Fruit fly (Drosophila melanogaster) whole organism, wandering third instar larva: ENCODE results near the gene Cyp28c1.
A peak's percentile ranks its signal among the peaks of the same experiment; 100 is the strongest.

ENCODE experiments used
- Abd-B ChIP-seq: fragments of >200 bp; optimal IDR thresholded peaks from 2 replicates; lab custom pipeline; 2017; ENCODE audit warnings: missing biosample characterization, missing genetic modification characterization
- CG32264 ChIP-seq: fragments of 200-800 bp; sonication (Bioruptor generic); optimal IDR thresholded peaks from 2 replicates; lab custom pipeline; 2016; ENCODE audit warnings: missing biosample characterization, missing genetic modification characterization
- CG9705 ChIP-seq: fragments of 200-800 bp; sonication (Bioruptor generic); optimal IDR thresholded peaks from 2 replicates; lab custom pipeline; 2018; ENCODE audit warnings: missing biosample characterization, mild to moderate bottlenecking, missing genetic modification characterization
- CrebA ChIP-seq: fragments of 200-800 bp; sonication (Bioruptor generic); optimal IDR thresholded peaks from 2 replicates; lab custom pipeline; 2016; ENCODE audit warnings: missing biosample characterization, mild to moderate bottlenecking, missing genetic modification characterization, borderline replicate concordance
- Dfd ChIP-seq: fragments of >200 bp; optimal IDR thresholded peaks from 2 replicates; lab custom pipeline; 2017; ENCODE audit warnings: missing biosample characterization, missing genetic modification characterization
- Dif ChIP-seq: fragments of 200-275, 200-300 bp; sonication (Bioruptor generic); optimal IDR thresholded peaks from 2 replicates; lab custom pipeline; 2018; ENCODE audit warnings: missing biosample characterization, missing genetic modification characterization; ENCODE audit not compliant: partially characterized antibody
- GATAd ChIP-seq: sonication (Bioruptor generic); optimal IDR thresholded peaks from 2 replicates; lab custom pipeline; 2016; ENCODE audit warnings: missing biosample characterization, missing genetic modification characterization
- HLH106 ChIP-seq: fragments of 200-800 bp; optimal IDR thresholded peaks from 3 replicates; lab custom pipeline; 2019; ENCODE audit warnings: missing biosample characterization, mild to moderate bottlenecking, missing genetic modification characterization, moderate library complexity
- Hnf4 ChIP-seq: fragments of 200-800 bp; sonication (Bioruptor generic); optimal IDR thresholded peaks from 2 replicates; lab custom pipeline; 2016; ENCODE audit warnings: missing biosample characterization, mild to moderate bottlenecking, missing genetic modification characterization
- Hr78 ChIP-seq: fragments of >200 bp; optimal IDR thresholded peaks from 2 replicates; lab custom pipeline; 2017; ENCODE audit warnings: missing biosample characterization, missing genetic modification characterization
- Hr83 ChIP-seq: fragments of 200-300 bp; sonication (Bioruptor generic); optimal IDR thresholded peaks from 2 replicates; lab custom pipeline; 2016; ENCODE audit warnings: missing biosample characterization, mild to moderate bottlenecking, missing genetic modification characterization, moderate library complexity; ENCODE audit not compliant: poor library complexity, severe bottlenecking
- Jra ChIP-seq: sonication (Bioruptor generic); optimal IDR thresholded peaks from 2 replicates; lab custom pipeline; 2016; ENCODE audit warnings: missing biosample characterization, missing genetic modification characterization
- Mio ChIP-seq: sonication (Bioruptor generic); optimal IDR thresholded peaks from 2 replicates; lab custom pipeline; 2016; ENCODE audit warnings: missing biosample characterization, missing genetic modification characterization
- Myc ChIP-seq: fragments of >200 bp; optimal IDR thresholded peaks from 2 replicates; lab custom pipeline; 2017
- N ChIP-seq: fragments of >200 bp; optimal IDR thresholded peaks from 2 replicates; lab custom pipeline; 2018; ENCODE audit warnings: missing biosample characterization, missing external identifiers, missing genetic modification characterization
- OdsH ChIP-seq: fragments of 200-800 bp; sonication (Bioruptor generic); optimal IDR thresholded peaks from 2 replicates; lab custom pipeline; 2016; ENCODE audit warnings: missing biosample characterization, mild to moderate bottlenecking, missing genetic modification characterization
- Rel ChIP-seq, 2 experiments: fragments of 200-800 bp; sonication (Bioruptor generic) in 1 of 2; optimal IDR thresholded peaks; 2 replicates in 1 of 2; 3 replicates in 1 of 2; lab custom pipeline; 2016 to 2019; ENCODE audit warnings: mild to moderate bottlenecking in 2 of 2, missing biosample characterization in 2 of 2, missing genetic modification characterization in 2 of 2, moderate library complexity in 1 of 2
- Sp1 ChIP-seq: fragments of 200-800 bp; sonication (Bioruptor generic); optimal IDR thresholded peaks from 3 replicates; lab custom pipeline; 2019; ENCODE audit warnings: missing biosample characterization, mild to moderate bottlenecking, missing genetic modification characterization, moderate library complexity
- Vsx2 ChIP-seq: fragments of 200-300, 225-300 bp; sonication (Bioruptor generic); optimal IDR thresholded peaks from 2 replicates; lab custom pipeline; 2018; ENCODE audit warnings: missing biosample characterization, missing genetic modification characterization; ENCODE audit not compliant: partially characterized antibody
- br ChIP-seq: fragments of 200-800 bp; sonication (Bioruptor generic); optimal IDR thresholded peaks from 2 replicates; lab custom pipeline; 2016; ENCODE audit warnings: missing biosample characterization, missing genetic modification characterization
- brk ChIP-seq: fragments of 200-800 bp; sonication (Bioruptor generic); optimal IDR thresholded peaks from 2 replicates; lab custom pipeline; 2016; ENCODE audit warnings: missing biosample characterization, mild to moderate bottlenecking, missing genetic modification characterization
- dl ChIP-seq, 2 experiments: fragments of 175-275, 200-275 bp in 1 of 2; fragments of 200-275 bp in 1 of 2; sonication (Bioruptor generic); optimal IDR thresholded peaks; lab custom pipeline; 2018; ENCODE audit warnings: mild to moderate bottlenecking in 2 of 2, missing biosample characterization in 2 of 2, missing genetic modification characterization in 2 of 2, moderate library complexity in 2 of 2; ENCODE audit not compliant: partially characterized antibody in 2 of 2, insufficient read depth in 1 of 2
- dmrt93B ChIP-seq: fragments of 200-800 bp; sonication (Bioruptor generic); optimal IDR thresholded peaks from 2 replicates; lab custom pipeline; 2018; ENCODE audit warnings: missing biosample characterization, mild to moderate bottlenecking, missing genetic modification characterization
- dsf ChIP-seq: sonication (Bioruptor generic); optimal IDR thresholded peaks from 2 replicates; lab custom pipeline; 2016; ENCODE audit warnings: missing biosample characterization, missing genetic modification characterization, borderline replicate concordance
- ey ChIP-seq: fragments of 200-800 bp; sonication (Bioruptor generic); optimal IDR thresholded peaks from 2 replicates; lab custom pipeline; 2016; ENCODE audit warnings: missing biosample characterization, missing genetic modification characterization
- foxo ChIP-seq, 2 experiments: fragments of 200-800 bp; sonication (Bioruptor generic); optimal IDR thresholded peaks; 2 replicates in 1 of 2; 3 replicates in 1 of 2; lab custom pipeline; 2016 to 2017; ENCODE audit warnings: missing biosample characterization in 2 of 2, missing genetic modification characterization in 2 of 2
- fru ChIP-seq: fragments of 200-800 bp; sonication (Bioruptor generic); optimal IDR thresholded peaks from 3 replicates; lab custom pipeline; 2016; ENCODE audit warnings: missing biosample characterization, mild to moderate bottlenecking, missing genetic modification characterization
- h ChIP-seq: fragments of 200-800 bp; sonication (Bioruptor generic); optimal IDR thresholded peaks from 3 replicates; lab custom pipeline; 2016; ENCODE audit warnings: missing biosample characterization, mild to moderate bottlenecking, missing genetic modification characterization
- jim ChIP-seq: fragments of 175-275, 200-325 bp; sonication (Bioruptor generic); optimal IDR thresholded peaks from 2 replicates; lab custom pipeline; 2016; ENCODE audit warnings: missing biosample characterization, mild to moderate bottlenecking, missing genetic modification characterization
- lola ChIP-seq: fragments of >200 bp; optimal IDR thresholded peaks from 2 replicates; lab custom pipeline; 2017; ENCODE audit warnings: missing biosample characterization, missing genetic modification characterization
- pan ChIP-seq: fragments of >200 bp; optimal IDR thresholded peaks from 2 replicates; lab custom pipeline; 2017
- psq ChIP-seq: fragments of 200-800 bp; sonication (Bioruptor generic); optimal IDR thresholded peaks from 3 replicates; lab custom pipeline; 2017; ENCODE audit warnings: missing biosample characterization, mild to moderate bottlenecking, missing genetic modification characterization, moderate library complexity
- rgr ChIP-seq: fragments of 200-800 bp; sonication (Bioruptor generic); optimal IDR thresholded peaks from 3 replicates; lab custom pipeline; 2016; ENCODE audit warnings: missing biosample characterization, mild to moderate bottlenecking, missing genetic modification characterization
- sage ChIP-seq: fragments of 200-800 bp; sonication (Bioruptor generic); optimal IDR thresholded peaks from 2 replicates; lab custom pipeline; 2016; ENCODE audit warnings: missing biosample characterization, mild to moderate bottlenecking, missing genetic modification characterization
- sv ChIP-seq: fragments of 200-800 bp; sonication (Bioruptor generic); optimal IDR thresholded peaks from 3 replicates; lab custom pipeline; 2016; ENCODE audit warnings: missing biosample characterization, missing genetic modification characterization
- tai ChIP-seq: sonication (Bioruptor generic); optimal IDR thresholded peaks from 2 replicates; lab custom pipeline; 2016; ENCODE audit warnings: missing biosample characterization, missing genetic modification characterization
- usp ChIP-seq: fragments of >200 bp; optimal IDR thresholded peaks from 2 replicates; lab custom pipeline; 2017; ENCODE audit warnings: missing biosample characterization, missing genetic modification characterization
- woc ChIP-seq: sonication (Bioruptor generic); optimal IDR thresholded peaks from 2 replicates; lab custom pipeline; 2016; ENCODE audit warnings: missing biosample characterization, mild to moderate bottlenecking, missing genetic modification characterization

Gene Cyp28c1

dm6 chrX:11855950-11856349, 16.5 kb downstream of the Cyp28c1 start:
- no peak for TF ChIP-seq Rel (GFP tag; optimal IDR thresholded peaks at IDR 0.05; lab: Kevin White, UChicago)
- peak; percentile 86 for TF ChIP-seq Rel (tag; optimal IDR thresholded peaks at IDR 0.05; lab: Kevin White, UChicago)
- no peak for TF ChIP-seq Dif (GFP tag; lab: Kevin White, UChicago)
- no peak for TF ChIP-seq CG32264 (GFP tag; lab: Kevin White, UChicago)

- TF ChIP-seq sage (GFP tag; lab: Kevin White, UChicago) = no peak
- TF ChIP-seq Hr78 = no peak
- no peak for TF ChIP-seq N
- TF ChIP-seq GATAd (GFP tag; lab: Kevin White, UChicago) = no peak
- TF ChIP-seq Rel (GFP tag; optimal IDR thresholded peaks at IDR 0.05; lab: Kevin White, UChicago) = no peak
- TF ChIP-seq Rel (tag; optimal IDR thresholded peaks at IDR 0.05; lab: Kevin White, UChicago) = no peak
- no peak for TF ChIP-seq CG32264 (GFP tag; lab: Kevin White, UChicago)
- no peak for TF ChIP-seq Sp1 (GFP tag; lab: Kevin White, UChicago)
- no peak for TF ChIP-seq CG9705
- no peak for TF ChIP-seq HLH106 (tag; lab: Kevin White, UChicago)
- no peak for TF ChIP-seq Abd-B (GFP tag; lab: Kevin White, UChicago)
- no peak for TF ChIP-seq rgr (GFP tag; lab: Kevin White, UChicago)
- TF ChIP-seq psq (GFP tag; lab: Kevin White, UChicago) = no peak
- TF ChIP-seq Dfd (GFP tag; lab: Kevin White, UChicago) = no peak
- no peak for TF ChIP-seq pan (lab: Kevin White, UChicago)
- TF ChIP-seq jim (GFP tag; lab: Kevin White, UChicago) = no peak
- TF ChIP-seq CrebA = no peak
- TF ChIP-seq Hr83 = no peak
- no peak for TF ChIP-seq tai
- TF ChIP-seq Dif (GFP tag; lab: Kevin White, UChicago) = no peak
- TF ChIP-seq foxo (GFP tag; optimal IDR thresholded peaks at IDR 0.05; lab: Kevin White, UChicago) = no peak
- TF ChIP-seq, all 38 proteins: peak for 0
These were observed 17.5 kb downstream of the Cyp28c1 start for dm6 chrX:11856867-11857266.

- TF ChIP-seq Hr83 = peak; percentile 48
- TF ChIP-seq Abd-B (GFP tag; lab: Kevin White, UChicago) = no peak
- TF ChIP-seq HLH106 (tag; lab: Kevin White, UChicago) = peak; percentile 87
- TF ChIP-seq dsf (GFP tag; lab: Kevin White, UChicago) = no peak
- TF ChIP-seq Mio = no peak
- TF ChIP-seq brk (GFP tag; lab: Kevin White, UChicago) = no peak
- TF ChIP-seq N = no peak
- no peak for TF ChIP-seq CrebA
- TF ChIP-seq dl (GFP tag; optimal IDR thresholded peaks at IDR 0.05; lab: Kevin White, UChicago; ENCODE audit: insufficient read depth in 1 of 2, partially characterized antibody in 2 of 2) = no peak
- peak; percentile 83 for TF ChIP-seq Sp1 (GFP tag; lab: Kevin White, UChicago)
- TF ChIP-seq fru = peak; percentile 83
- no peak for TF ChIP-seq Dif (GFP tag; lab: Kevin White, UChicago)
- TF ChIP-seq rgr (GFP tag; lab: Kevin White, UChicago) = peak; percentile 78
- peak; percentile 64 for TF ChIP-seq OdsH (GFP tag; lab: Kevin White, UChicago)
- TF ChIP-seq sv = peak; percentile 62
- no peak for TF ChIP-seq tai
- TF ChIP-seq Myc (lab: Kevin White, UChicago) = no peak
- no peak for TF ChIP-seq Hr78
- TF ChIP-seq Hnf4 = peak; percentile 75
- TF ChIP-seq jim (GFP tag; lab: Kevin White, UChicago) = no peak
- TF ChIP-seq Dfd (GFP tag; lab: Kevin White, UChicago) = no peak
- TF ChIP-seq sage (GFP tag; lab: Kevin White, UChicago) = peak; percentile 47
- peak; percentile 81 for TF ChIP-seq h (GFP tag; lab: Kevin White, UChicago)
- TF ChIP-seq br (GFP tag; lab: Kevin White, UChicago) = peak; percentile 80
- TF ChIP-seq foxo (GFP tag; optimal IDR thresholded peaks at IDR 0.05; lab: Kevin White, UChicago) = peak in 1 of 2 experiments; percentile 85
- peak; percentile 61 for TF ChIP-seq dmrt93B
- TF ChIP-seq CG32264 (GFP tag; lab: Kevin White, UChicago) = peak; percentile 64
- TF ChIP-seq Rel (GFP tag; optimal IDR thresholded peaks at IDR 0.05; lab: Kevin White, UChicago) = peak; percentile 34
- TF ChIP-seq Rel (tag; optimal IDR thresholded peaks at IDR 0.05; lab: Kevin White, UChicago) = peak; percentile 45
- peak; percentile 52 for TF ChIP-seq psq (GFP tag; lab: Kevin White, UChicago)
- TF ChIP-seq woc (GFP tag; lab: Kevin White, UChicago) = peak; percentile 56
- TF ChIP-seq Jra (GFP tag; lab: Kevin White, UChicago) = peak; percentile 12
- TF ChIP-seq CG9705 = peak; percentile 15
- TF ChIP-seq lola (GFP tag; lab: Kevin White, UChicago) = no peak
- peak; percentile 62 for TF ChIP-seq ey (GFP tag; lab: Kevin White, UChicago)
- no peak for TF ChIP-seq GATAd (GFP tag; lab: Kevin White, UChicago)
- TF ChIP-seq pan (lab: Kevin White, UChicago) = no peak
- TF ChIP-seq usp (GFP tag; lab: Kevin White, UChicago) = no peak
- no peak for TF ChIP-seq Vsx2 (GFP tag; lab: Kevin White, UChicago)
- TF ChIP-seq, all 38 proteins: peak for 20
These were observed 18.4 kb downstream of the Cyp28c1 start for dm6 chrX:11857522-11858438.
